Worm (Caenorhabditis elegans) whole organism, mixed stage, embryonic: ENCODE measurements around the gene C26H9A.4.

ENCODE experiments used
- M03D4.4 ChIP-seq: sonication (generic microtip); optimal IDR thresholded peaks from 2 replicates; lab custom pipeline; 2017; ENCODE audit warnings: mild to moderate bottlenecking, missing genetic modification characterization, missing compliant biosample characterization
- ces-1 ChIP-seq: fragments of 150-350 bp; optimal IDR thresholded peaks from 2 replicates; lab custom pipeline; 2014; ENCODE audit warnings: missing biosample characterization, missing genetic modification reagents, missing genetic modification characterization
- elt-1 ChIP-seq: sonication (generic microtip); optimal IDR thresholded peaks from 2 replicates; lab custom pipeline; 2017; ENCODE audit warnings: missing genetic modification characterization, mild to moderate bottlenecking, missing compliant biosample characterization, antibody characterized with exemption, moderate library complexity, borderline replicate concordance; ENCODE audit not compliant: insufficient read depth
- elt-3 ChIP-seq: fragments of 150-350 bp; optimal IDR thresholded peaks from 2 replicates; lab custom pipeline; 2014; ENCODE audit warnings: missing biosample characterization, missing genetic modification characterization
- hlh-1 ChIP-seq: fragments of 150-350 bp; optimal IDR thresholded peaks from 2 replicates; lab custom pipeline; 2014; ENCODE audit warnings: missing biosample characterization, missing genetic modification reagents, missing genetic modification characterization
- lsy-2 ChIP-seq: fragments of 150-350 bp; optimal IDR thresholded peaks from 2 replicates; lab custom pipeline; 2014; ENCODE audit warnings: missing biosample characterization, missing genetic modification characterization
- mep-1 ChIP-seq: fragments of 150-350 bp; optimal IDR thresholded peaks from 2 replicates; lab custom pipeline; 2017; ENCODE audit warnings: missing biosample characterization, missing genetic modification reagents, missing genetic modification characterization, inconsistent platforms
- mls-2 ChIP-seq: sonication (generic microtip); optimal IDR thresholded peaks from 2 replicates; lab custom pipeline; 2016; ENCODE audit warnings: mild to moderate bottlenecking, missing genetic modification characterization, moderate library complexity, missing compliant biosample characterization
- nhr-12 ChIP-seq: fragments of 150-350 bp; optimal IDR thresholded peaks from 2 replicates; lab custom pipeline; 2014; ENCODE audit warnings: missing biosample characterization, missing genetic modification characterization
- nhr-237 ChIP-seq: fragments of 150-350 bp; optimal IDR thresholded peaks from 2 replicates; lab custom pipeline; 2014; ENCODE audit warnings: missing biosample characterization, missing genetic modification characterization
- snpc-4 ChIP-seq: fragments of 150-350 bp; optimal IDR thresholded peaks from 2 replicates; lab custom pipeline; 2014; ENCODE audit warnings: missing biosample characterization, missing genetic modification characterization
- unc-39 ChIP-seq: fragments of 150-350 bp; optimal IDR thresholded peaks from 2 replicates; lab custom pipeline; 2014; ENCODE audit warnings: missing biosample characterization, missing genetic modification characterization
- unc-62 ChIP-seq: fragments of 150-350 bp; optimal IDR thresholded peaks from 2 replicates; lab custom pipeline; 2014; ENCODE audit warnings: missing biosample characterization, missing genetic modification reagents, missing genetic modification characterization

DNA sequence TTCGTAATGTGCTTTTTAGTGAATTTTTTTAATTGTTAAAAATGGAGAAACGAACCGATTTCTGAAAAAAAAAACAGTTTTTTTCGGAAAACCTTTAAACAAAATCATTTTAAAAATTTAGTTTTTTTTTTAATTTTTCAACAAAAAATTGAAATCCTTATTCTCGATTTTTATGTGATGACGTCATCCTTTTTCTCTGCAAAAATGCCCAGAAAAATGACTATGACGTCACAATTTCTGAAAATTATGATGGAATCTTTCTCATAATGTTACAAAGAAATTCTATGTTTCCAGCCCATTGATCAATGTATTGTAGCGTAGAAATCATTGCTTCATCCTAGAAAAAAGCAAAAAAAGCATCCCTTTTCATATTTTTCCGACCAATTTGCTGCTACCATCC is 36.1 kb downstream of the C26H9A.4 start:
- TF ChIP-seq elt-3 (tag; lab: Kevin White, UChicago), result no peak
- TF ChIP-seq nhr-237 (tag; lab: Kevin White, UChicago), result no peak
- no peak for TF ChIP-seq snpc-4
- TF ChIP-seq unc-62, result no peak
- TF ChIP-seq ces-1, result no peak
- no peak for TF ChIP-seq unc-39 (tag; lab: Kevin White, UChicago)
- TF ChIP-seq M03D4.4, result no peak
- no peak for TF ChIP-seq nhr-12
- TF ChIP-seq elt-1 (tag; lab: Kevin White, UChicago), result no peak
- no peak for TF ChIP-seq hlh-1 (tag; lab: Kevin White, UChicago)
- TF ChIP-seq lsy-2, result no peak
- no peak for TF ChIP-seq mep-1 (tag; lab: Kevin White, UChicago)
- TF ChIP-seq mls-2 (tag; lab: Kevin White, UChicago), result no peak
